Worm (Caenorhabditis elegans): ENCODE data around the gene nhr-262.
"Not testable (repeated sequence)": the region's sequence is repeated elsewhere in the genome, so short reads cannot be mapped to it uniquely, and the experiment has no call there.

nhr-262 gene

DNA sequence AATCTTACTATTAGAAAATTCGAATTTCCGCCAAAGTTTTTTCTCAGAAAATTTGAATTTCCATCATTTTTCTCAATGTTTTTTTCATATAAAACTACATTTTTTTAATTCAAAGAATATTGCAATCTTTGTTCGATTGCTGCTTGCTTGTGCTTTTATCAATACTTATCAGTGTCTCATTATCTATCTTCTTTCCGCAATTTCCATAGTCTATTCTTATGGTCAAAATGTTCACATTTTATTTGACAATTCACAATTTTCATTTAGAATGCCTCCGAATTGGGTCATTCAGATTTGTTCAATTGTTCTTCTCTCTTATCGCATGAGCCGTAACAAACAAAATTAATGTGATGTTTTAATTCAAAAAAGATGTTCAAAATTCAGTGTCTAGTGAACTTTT is 6.6 kb downstream of the nhr-262 start:
- no peak for TF ChIP-seq T22C8.4 (GFP tag; IDR thresholded peaks at IDR 0.05)
- no peak for TF ChIP-seq ztf-23 (GFP tag; IDR thresholded peaks at IDR 0.05)
- TF ChIP-seq ztf-29 (GFP tag; IDR thresholded peaks at IDR 0.05) = no peak
- TF ChIP-seq cog-1 (tag; optimal IDR thresholded peaks at IDR 0.05) = no peak
- no peak for TF ChIP-seq klf-2 (GFP tag; conservative IDR thresholded peaks at IDR 0.05)
- no peak for TF ChIP-seq med-1 (GFP tag; optimal IDR thresholded peaks at IDR 0.05; ENCODE audit: insufficient read depth)
- no peak for TF ChIP-seq flt-1 (GFP tag; IDR thresholded peaks at IDR 0.05)
- no peak for TF ChIP-seq ref-1 (GFP tag; conservative IDR thresholded peaks at IDR 0.05)
- no peak for TF ChIP-seq tab-1 (GFP tag; IDR thresholded peaks at IDR 0.05)

DNA sequence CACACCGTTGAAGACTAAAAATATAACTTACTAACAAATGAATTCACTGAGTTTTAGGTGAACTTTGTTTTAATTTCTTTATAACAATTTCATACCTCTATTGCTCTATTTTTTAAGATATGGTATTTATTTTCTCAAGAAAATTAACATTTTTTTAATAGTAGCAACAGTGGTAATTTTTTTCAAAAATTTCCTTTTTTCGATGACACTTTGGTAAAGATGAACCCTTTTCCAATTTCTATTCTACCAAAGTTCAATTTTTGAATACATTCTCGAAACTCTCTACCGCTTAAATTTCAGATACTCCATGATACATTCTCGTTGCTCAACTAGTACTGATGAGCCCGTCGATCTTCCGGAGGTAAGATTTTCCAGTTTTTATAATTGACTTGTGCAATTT is 7.2 kb downstream of the nhr-262 start, which contains the start of gene nhr-116:
TSS of gene nhr-116 (plus strand) at position 301 of the 400 bp plus-strand sequence.
- TF ChIP-seq klf-2 (GFP tag; conservative IDR thresholded peaks at IDR 0.05) (no peak), cog-1 (tag; optimal IDR thresholded peaks at IDR 0.05) (no peak), ref-1 (GFP tag; conservative IDR thresholded peaks at IDR 0.05) (no peak), ztf-23 (GFP tag; IDR thresholded peaks at IDR 0.05) (no peak), flt-1 (GFP tag; IDR thresholded peaks at IDR 0.05) (no peak), T22C8.4 (GFP tag; IDR thresholded peaks at IDR 0.05) (no peak), med-1 (GFP tag; optimal IDR thresholded peaks at IDR 0.05; ENCODE audit: insufficient read depth) (no peak), ztf-29 (GFP tag; IDR thresholded peaks at IDR 0.05) (no peak), tab-1 (GFP tag; IDR thresholded peaks at IDR 0.05) (no peak)

DNA sequence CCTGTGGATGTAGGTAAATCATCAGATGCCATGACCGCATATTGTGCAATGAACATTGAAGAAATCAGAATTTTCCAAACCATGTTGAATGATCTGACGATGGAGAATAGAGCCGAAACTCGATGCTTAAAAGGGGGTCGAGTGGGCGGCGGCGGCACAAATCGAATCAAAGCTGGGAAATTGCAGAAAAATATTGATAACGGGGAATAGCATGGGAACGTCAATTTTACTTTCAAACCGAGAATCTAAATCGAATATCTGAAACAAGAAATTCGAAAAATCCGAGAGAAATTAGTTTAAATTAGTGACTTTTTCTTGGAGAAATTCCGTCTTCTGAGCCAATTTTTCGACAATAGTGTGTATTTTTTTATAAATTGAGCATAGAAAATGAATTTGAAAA is 11.4 kb downstream of the nhr-262 start, which contains the start of gene F09C6.10:
TSS of gene F09C6.10 (minus strand) at position 101 of the 400 bp plus-strand sequence.
- TF ChIP-seq cog-1 (tag; optimal IDR thresholded peaks at IDR 0.05) (no peak), T22C8.4 (GFP tag; IDR thresholded peaks at IDR 0.05) (no peak), ztf-29 (GFP tag; IDR thresholded peaks at IDR 0.05) (no peak), flt-1 (GFP tag; IDR thresholded peaks at IDR 0.05) (no peak), klf-2 (GFP tag; conservative IDR thresholded peaks at IDR 0.05) (no peak), ztf-23 (GFP tag; IDR thresholded peaks at IDR 0.05) (no peak), med-1 (GFP tag; optimal IDR thresholded peaks at IDR 0.05; ENCODE audit: insufficient read depth) (no peak), ref-1 (GFP tag; conservative IDR thresholded peaks at IDR 0.05) (no peak), tab-1 (GFP tag; IDR thresholded peaks at IDR 0.05) (no peak)

DNA sequence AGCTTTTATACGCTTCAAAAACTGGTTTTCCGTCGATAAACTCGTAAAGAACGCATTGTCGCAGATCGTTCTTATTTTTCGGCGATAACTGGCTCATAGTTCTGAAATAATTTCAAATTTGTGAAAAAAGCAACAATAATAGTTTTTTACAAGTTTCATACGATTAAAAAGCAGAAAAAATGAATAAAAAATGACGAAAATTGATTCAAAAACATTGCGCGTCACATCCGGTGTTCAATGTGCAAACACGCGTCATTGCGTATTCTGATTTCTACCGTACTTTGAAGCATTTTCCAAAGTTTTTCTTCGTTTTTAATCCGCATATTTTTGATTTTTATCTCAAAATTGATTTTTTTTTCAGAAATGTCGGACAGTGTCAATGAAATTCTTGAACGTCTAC is 13.7 kb downstream of the nhr-262 start, which contains the start of the genes fbxa-206 and Y102A5C.2:
TSS of gene fbxa-206 (minus strand) at position 101 of the 400 bp plus-strand sequence.
TSS of gene Y102A5C.2 (plus strand) at position 354 of the 400 bp plus-strand sequence.
- TF ChIP-seq klf-2 (GFP tag; conservative IDR thresholded peaks at IDR 0.05) = no peak
- no peak for TF ChIP-seq flt-1 (GFP tag; IDR thresholded peaks at IDR 0.05)
- no peak for TF ChIP-seq T22C8.4 (GFP tag; IDR thresholded peaks at IDR 0.05)
- no peak for TF ChIP-seq cog-1 (tag; optimal IDR thresholded peaks at IDR 0.05)
- TF ChIP-seq med-1 (GFP tag; optimal IDR thresholded peaks at IDR 0.05; ENCODE audit: insufficient read depth) = no peak
- no peak for TF ChIP-seq tab-1 (GFP tag; IDR thresholded peaks at IDR 0.05)
- no peak for TF ChIP-seq ztf-23 (GFP tag; IDR thresholded peaks at IDR 0.05)
- no peak for TF ChIP-seq ztf-29 (GFP tag; IDR thresholded peaks at IDR 0.05)
- TF ChIP-seq ref-1 (GFP tag; conservative IDR thresholded peaks at IDR 0.05) = no peak

DNA sequence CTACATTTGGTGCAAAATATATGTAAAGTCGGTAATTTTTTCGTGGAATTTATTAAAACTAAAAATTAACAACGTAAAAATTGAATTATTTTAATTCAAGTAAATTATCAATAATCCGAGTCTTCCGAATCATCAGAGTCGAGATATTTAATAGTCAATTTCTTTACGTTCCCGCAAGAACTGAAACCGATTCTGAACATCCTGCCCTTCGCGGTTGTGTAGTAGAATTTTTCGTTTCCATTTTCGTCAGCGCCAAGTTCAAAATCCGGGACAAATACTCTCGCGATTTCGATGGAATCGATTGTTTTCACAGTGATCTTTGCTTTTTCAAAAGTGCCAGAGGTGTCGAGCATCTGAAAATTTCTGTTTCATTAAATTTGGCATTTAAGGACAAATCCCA is 15.0 kb downstream of the nhr-262 start:
- TF ChIP-seq tab-1 (GFP tag; IDR thresholded peaks at IDR 0.05) = no peak
- TF ChIP-seq T22C8.4 (GFP tag; IDR thresholded peaks at IDR 0.05) = no peak
- TF ChIP-seq ztf-23 (GFP tag; IDR thresholded peaks at IDR 0.05) = no peak
- no peak for TF ChIP-seq cog-1 (tag; optimal IDR thresholded peaks at IDR 0.05)
- no peak for TF ChIP-seq flt-1 (GFP tag; IDR thresholded peaks at IDR 0.05)
- TF ChIP-seq ztf-29 (GFP tag; IDR thresholded peaks at IDR 0.05) = no peak

DNA sequence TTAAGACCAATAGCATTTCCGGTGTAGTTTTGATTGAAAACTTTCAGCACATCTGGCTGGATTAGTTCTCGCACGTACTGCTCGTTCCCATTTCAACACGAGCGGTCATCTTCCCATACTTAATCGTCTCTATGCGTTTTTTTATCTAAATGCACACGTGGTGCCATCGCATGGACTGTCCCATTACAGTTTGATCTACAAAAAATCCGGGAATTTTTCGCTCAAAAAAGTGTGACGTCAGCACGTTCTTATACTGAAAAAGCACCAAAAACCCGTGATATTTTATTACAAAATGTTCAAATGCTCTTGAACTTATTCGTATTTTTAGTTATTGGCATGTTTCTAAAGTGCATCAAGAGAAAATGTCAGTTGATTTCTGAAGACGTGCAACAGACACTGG is 17.2 kb downstream of the nhr-262 start, which contains the start of gene Y102A5C.4:
TSS of gene Y102A5C.4 (plus strand) at position 301 of the 400 bp plus-strand sequence.
- no peak for TF ChIP-seq med-1 (GFP tag; optimal IDR thresholded peaks at IDR 0.05; ENCODE audit: insufficient read depth)
- no peak for TF ChIP-seq flt-1 (GFP tag; IDR thresholded peaks at IDR 0.05)
- no peak for TF ChIP-seq ztf-29 (GFP tag; IDR thresholded peaks at IDR 0.05)
- no peak for TF ChIP-seq klf-2 (GFP tag; conservative IDR thresholded peaks at IDR 0.05)
- no peak for TF ChIP-seq ref-1 (GFP tag; conservative IDR thresholded peaks at IDR 0.05)
- no peak for TF ChIP-seq cog-1 (tag; optimal IDR thresholded peaks at IDR 0.05)
- no peak for TF ChIP-seq tab-1 (GFP tag; IDR thresholded peaks at IDR 0.05)
- no peak for TF ChIP-seq T22C8.4 (GFP tag; IDR thresholded peaks at IDR 0.05)
- TF ChIP-seq ztf-23 (GFP tag; IDR thresholded peaks at IDR 0.05) = no peak

DNA sequence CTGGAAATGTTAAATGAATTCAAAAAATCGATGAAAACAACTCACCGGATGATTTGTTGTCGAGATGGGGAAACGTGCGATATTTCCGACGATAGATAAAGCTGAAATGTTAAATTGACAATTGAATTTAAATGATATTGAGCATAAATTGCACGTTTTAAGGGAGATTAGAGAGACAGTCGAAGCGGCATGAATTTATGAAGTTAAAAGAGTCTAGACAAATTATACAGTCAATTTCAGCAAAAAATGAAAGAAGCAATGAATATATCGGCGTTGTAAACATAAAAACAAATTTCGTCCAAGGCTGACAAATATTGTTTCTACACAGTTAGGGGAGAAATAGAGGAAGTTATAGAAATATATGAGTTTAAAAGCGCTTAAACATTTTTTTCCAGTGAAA is 22.6 kb downstream of the nhr-262 start, which contains the start of gene Y102A5C.36:
TSS of gene Y102A5C.36 (minus strand) at position 101 of the 400 bp plus-strand sequence.
- TF ChIP-seq ztf-29 (GFP tag; IDR thresholded peaks at IDR 0.05) = no peak
- TF ChIP-seq cog-1 (tag; optimal IDR thresholded peaks at IDR 0.05) = no peak
- TF ChIP-seq klf-2 (GFP tag; conservative IDR thresholded peaks at IDR 0.05) = no peak
- TF ChIP-seq tab-1 (GFP tag; IDR thresholded peaks at IDR 0.05) = no peak
- TF ChIP-seq ztf-23 (GFP tag; IDR thresholded peaks at IDR 0.05) = no peak
- no peak for TF ChIP-seq med-1 (GFP tag; optimal IDR thresholded peaks at IDR 0.05; ENCODE audit: insufficient read depth)
- no peak for TF ChIP-seq flt-1 (GFP tag; IDR thresholded peaks at IDR 0.05)
- TF ChIP-seq ref-1 (GFP tag; conservative IDR thresholded peaks at IDR 0.05) = no peak
- TF ChIP-seq T22C8.4 (GFP tag; IDR thresholded peaks at IDR 0.05) = no peak

DNA sequence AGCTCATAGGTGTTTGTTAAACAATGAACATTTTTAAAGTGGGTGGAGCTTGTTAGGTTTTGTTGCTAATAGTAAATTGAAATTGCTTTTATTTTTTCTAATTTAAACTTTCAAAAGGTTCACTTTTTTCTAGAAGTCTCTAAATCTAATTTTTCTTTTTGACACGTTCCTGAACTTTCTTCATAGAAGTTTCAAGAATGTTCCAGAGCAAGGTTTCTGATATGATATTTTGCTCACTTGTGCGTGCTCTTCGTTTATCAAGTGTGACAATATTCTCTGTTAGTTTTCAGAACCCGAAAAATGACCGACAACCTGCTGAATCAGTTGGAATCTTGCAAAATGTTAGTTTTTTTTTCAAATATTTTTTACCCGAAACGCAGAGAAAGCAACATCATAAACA is 34.0 kb downstream of the nhr-262 start, which contains the start of gene fbxa-148:
TSS of gene fbxa-148 (plus strand) at position 301 of the 400 bp plus-strand sequence.
- not testable (repeated sequence) for TF ChIP-seq flt-1 (GFP tag; IDR thresholded peaks at IDR 0.05); T22C8.4 (GFP tag; IDR thresholded peaks at IDR 0.05); ref-1 (GFP tag; conservative IDR thresholded peaks at IDR 0.05)

DNA sequence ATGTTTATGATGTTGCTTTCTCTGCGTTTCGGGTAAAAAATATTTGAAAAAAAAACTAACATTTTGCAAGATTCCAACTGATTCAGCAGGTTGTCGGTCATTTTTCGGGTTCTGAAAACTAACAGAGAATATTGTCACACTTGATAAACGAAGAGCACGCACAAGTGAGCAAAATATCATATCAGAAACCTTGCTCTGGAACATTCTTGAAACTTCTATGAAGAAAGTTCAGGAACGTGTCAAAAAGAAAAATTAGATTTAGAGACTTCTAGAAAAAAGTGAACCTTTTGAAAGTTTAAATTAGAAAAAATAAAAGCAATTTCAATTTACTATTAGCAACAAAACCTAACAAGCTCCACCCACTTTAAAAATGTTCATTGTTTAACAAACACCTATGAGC is 43.3 kb downstream of the nhr-262 start, which contains the start of gene fbxa-112:
TSS of gene fbxa-112 (minus strand) at position 101 of the 400 bp plus-strand sequence.
- not testable (repeated sequence) for TF ChIP-seq klf-2 (GFP tag; conservative IDR thresholded peaks at IDR 0.05); ztf-29 (GFP tag; IDR thresholded peaks at IDR 0.05); flt-1 (GFP tag; IDR thresholded peaks at IDR 0.05)

DNA sequence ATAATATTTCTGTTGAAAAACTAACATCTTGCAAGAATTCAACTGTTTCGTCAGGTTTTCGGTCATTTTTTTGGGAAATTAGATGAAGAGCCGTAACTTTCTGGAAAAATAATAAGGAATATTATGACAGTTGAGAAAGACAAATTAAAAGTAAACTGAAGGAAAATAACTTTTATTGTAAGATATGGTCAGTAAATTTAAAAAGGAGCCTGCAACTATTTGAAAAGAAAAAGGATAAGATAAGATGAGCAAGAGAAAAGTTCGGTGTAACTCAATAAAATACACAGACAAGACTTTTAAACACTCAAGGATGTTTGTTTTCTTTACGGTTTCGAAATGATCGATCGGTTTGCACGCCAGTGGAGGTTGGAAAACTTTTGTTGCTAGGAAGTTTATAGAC is 44.9 kb downstream of the nhr-262 start, which contains the start of gene fbxa-111:
TSS of gene fbxa-111 (minus strand) at position 101 of the 400 bp plus-strand sequence.
- not testable (repeated sequence) for TF ChIP-seq ref-1 (GFP tag; conservative IDR thresholded peaks at IDR 0.05); med-1 (GFP tag; optimal IDR thresholded peaks at IDR 0.05; ENCODE audit: insufficient read depth); flt-1 (GFP tag; IDR thresholded peaks at IDR 0.05)
